Fruit fly (Drosophila melanogaster): ENCODE measurements around the gene Mp.

Mp gene

DNA sequence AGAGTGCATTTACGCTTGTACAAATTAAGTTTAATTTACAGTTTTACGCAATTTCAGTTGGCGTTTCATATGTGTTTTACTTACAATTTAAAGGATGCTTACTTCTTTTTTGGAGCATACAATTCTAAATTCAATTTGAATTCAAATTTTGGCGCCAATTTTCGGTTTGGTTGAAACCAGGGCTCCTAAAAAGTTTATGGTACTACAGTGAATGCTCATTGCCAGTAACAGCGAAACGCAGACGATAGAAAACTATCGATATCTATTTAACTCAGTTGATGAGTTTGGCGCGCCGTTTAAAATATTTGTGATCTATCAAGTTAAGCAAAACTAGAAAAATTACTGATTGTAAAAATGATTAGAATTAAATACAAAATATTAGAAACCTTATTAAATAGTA is 95.4 kb downstream of the Mp start (continued):
- TF ChIP-seq CG10431 (GFP tag; optimal IDR thresholded peaks at IDR 0.05) (no peak), Eip74EF (GFP tag; optimal IDR thresholded peaks at IDR 0.05) (no peak), vvl (GFP tag; IDR thresholded peaks at IDR 0.05) (peak; percentile 56), oc (tag; optimal IDR thresholded peaks at IDR 0.05) (no peak), Opbp (GFP tag; IDR thresholded peaks at IDR 0.05; ENCODE audit: partially characterized antibody) (peak; percentile 38; the same call in 2 of the 3 replicates), E2f2 (GFP tag; IDR thresholded peaks at IDR 0.05) (peak; percentile 97), Dref (GFP tag; IDR thresholded peaks at IDR 0.05) (peak; percentile 74), CG34422 (GFP tag; IDR thresholded peaks at IDR 0.05) (no peak), bigmax (GFP tag; optimal IDR thresholded peaks at IDR 0.05) (no peak), odd (GFP tag; optimal IDR thresholded peaks at IDR 0.05) (no peak), eyg (GFP tag; optimal IDR thresholded peaks at IDR 0.05) (no peak), tll (GFP tag; optimal IDR thresholded peaks at IDR 0.05) (no peak), Hr39 (optimal IDR thresholded peaks at IDR 0.05) (no peak), Drgx (GFP tag; IDR thresholded peaks at IDR 0.05) (no peak), CG8765 (GFP tag; IDR thresholded peaks at IDR 0.05) (no peak), hb (GFP tag; IDR thresholded peaks at IDR 0.05; ENCODE audit: partially characterized antibody) (peak; percentile 56; the same call in 1 of the 3 replicates), CkIIα-i1 (GFP tag; IDR thresholded peaks at IDR 0.05) (no peak), mld (GFP tag; IDR thresholded peaks at IDR 0.05; ENCODE audit: partially characterized antibody) (peak; percentile 51; the same call in 1 of the 3 replicates), CG9437 (GFP tag; optimal IDR thresholded peaks at IDR 0.05) (no peak), Hmr (GFP tag; optimal IDR thresholded peaks at IDR 0.05) (no peak), CG17912 (GFP tag; optimal IDR thresholded peaks at IDR 0.05) (no peak), sens-2 (GFP tag; IDR thresholded peaks at IDR 0.05) (no peak), luna (GFP tag; optimal IDR thresholded peaks at IDR 0.05) (no peak), insv (GFP tag; optimal IDR thresholded peaks at IDR 0.05) (no peak), CG10274 (GFP tag; optimal IDR thresholded peaks at IDR 0.05) (no peak), hbn (GFP tag; IDR thresholded peaks at IDR 0.05; ENCODE audit: partially characterized antibody) (peak; percentile 44; the same call in 1 of the 2 replicates), caup (GFP tag; optimal IDR thresholded peaks at IDR 0.05; ENCODE audit: severe bottlenecking) (no peak), bab2 (GFP tag; optimal IDR thresholded peaks at IDR 0.05) (no peak), sisA (GFP tag; IDR thresholded peaks at IDR 0.05) (no peak), Atf3 (GFP tag; optimal IDR thresholded peaks at IDR 0.05) (no peak), zfh1 (GFP tag; IDR thresholded peaks at IDR 0.05) (no peak), CG8944 (GFP tag; optimal IDR thresholded peaks at IDR 0.05) (no peak), knrl (GFP tag; IDR thresholded peaks at IDR 0.05; ENCODE audit: partially characterized antibody) (peak; percentile 63), ap (GFP tag; IDR thresholded peaks at IDR 0.05) (no peak), amos (GFP tag; IDR thresholded peaks at IDR 0.05; ENCODE audit: partially characterized antibody) (peak; percentile 71), Dll (GFP tag; IDR thresholded peaks at IDR 0.05; ENCODE audit: partially characterized antibody) (peak; percentile 69), CG7963 (GFP tag; IDR thresholded peaks at IDR 0.05; ENCODE audit: partially characterized antibody) (peak; percentile 47; the same call in 2 of the 3 replicates), dm (GFP tag; optimal IDR thresholded peaks at IDR 0.05) (no peak), D19B (GFP tag; optimal IDR thresholded peaks at IDR 0.05) (no peak), vnd (GFP tag; IDR thresholded peaks at IDR 0.05; ENCODE audit: partially characterized antibody) (peak; percentile 42; the same call in 1 of the 3 replicates), pzg (GFP tag; optimal IDR thresholded peaks at IDR 0.05) (peak; percentile 24), Doc3 (GFP tag; IDR thresholded peaks at IDR 0.05; ENCODE audit: partially characterized antibody) (peak; percentile 57; the same call in 2 of the 3 replicates), HLH3B (GFP tag; IDR thresholded peaks at IDR 0.05) (no peak), CG42726 (GFP tag; IDR thresholded peaks at IDR 0.05; ENCODE audit: partially characterized antibody) (0 out of 2 replicates have a peak, but pooled peaks have one; percentile 15), exex (tag; optimal IDR thresholded peaks at IDR 0.05) (no peak), CG43689 (GFP tag; IDR thresholded peaks at IDR 0.05) (no peak), HLH4C (GFP tag; IDR thresholded peaks at IDR 0.05; ENCODE audit: partially characterized antibody) (peak; percentile 57), Aef1 (GFP tag; IDR thresholded peaks at IDR 0.05) (no peak), Deaf1 (tag; optimal IDR thresholded peaks at IDR 0.05) (no peak), CG12942 (GFP tag; optimal IDR thresholded peaks at IDR 0.05) (no peak)
